Worm (Caenorhabditis elegans): Measurements from ENCODE around the gene T26E4.3.

ce11 chrV:15821398-15821797 lies 38.8 kb downstream of the T26E4.3 start, which contains the start of gene srbc-49:
- TF ChIP-seq fkh-10 (GFP tag; optimal IDR thresholded peaks at IDR 0.05) (no peak), R02D3.7 (tag; optimal IDR thresholded peaks at IDR 0.05) (no peak), elt-3 (tag; optimal IDR thresholded peaks at IDR 0.05) (no peak), ceh-28 (tag; optimal IDR thresholded peaks at IDR 0.05) (no peak), elt-1 (tag; optimal IDR thresholded peaks at IDR 0.05) (no peak), ztf-4 (tag; optimal IDR thresholded peaks at IDR 0.05) (no peak), mml-1 (tag; optimal IDR thresholded peaks at IDR 0.05) (no peak), unc-39 (tag; optimal IDR thresholded peaks at IDR 0.05) (no peak), ama-1 (optimal IDR thresholded peaks at IDR 0.05) (no peak), tbx-2 (tag; optimal IDR thresholded peaks at IDR 0.05) (no peak), zag-1 (tag; optimal IDR thresholded peaks at IDR 0.05) (no peak), pha-4 (tag; optimal IDR thresholded peaks at IDR 0.05) (no peak), unc-62 (GFP tag; optimal IDR thresholded peaks at IDR 0.05) (no peak)

Measured in whole organism, L3 larva.